Worm (Caenorhabditis elegans): ENCODE measurements around the gene C26E1.1.

C26E1.1 gene

ce11 chrV:13345867-13346328 lies 48.6 kb downstream of the C26E1.1 start, which contains the start of gene twk-43:
Gene twk-43 (plus strand): TSS chrV:13346278.
- TF ChIP-seq nhr-28 (tag; optimal IDR thresholded peaks at IDR 0.05) (no peak), elt-1 (tag; optimal IDR thresholded peaks at IDR 0.05; ENCODE audit: borderline replicate concordance, insufficient read depth) (no peak), unc-39 (tag; optimal IDR thresholded peaks at IDR 0.05) (no peak), ceh-39 (tag; optimal IDR thresholded peaks at IDR 0.05) (no peak), cnd-1 (tag; optimal IDR thresholded peaks at IDR 0.05) (no peak), nhr-12 (tag; optimal IDR thresholded peaks at IDR 0.05) (no peak), ceh-43 (GFP tag; optimal IDR thresholded peaks at IDR 0.05) (no peak), M03D4.4 (tag; optimal IDR thresholded peaks at IDR 0.05) (no peak), ceh-83 (GFP tag; optimal IDR thresholded peaks at IDR 0.05) (no peak), unc-62 (GFP tag; optimal IDR thresholded peaks at IDR 0.05) (peak; percentile 82), mab-5 (tag; optimal IDR thresholded peaks at IDR 0.05) (peak; percentile 71), lsy-2 (tag; optimal IDR thresholded peaks at IDR 0.05) (no peak), hlh-1 (tag; optimal IDR thresholded peaks at IDR 0.05) (no peak), nhr-76 (tag; optimal IDR thresholded peaks at IDR 0.05) (no peak), nhr-237 (tag; optimal IDR thresholded peaks at IDR 0.05) (no peak), sem-2 (GFP tag; optimal IDR thresholded peaks at IDR 0.05) (no peak)

Measured in whole organism, mixed stage, embryonic.